Worm (Caenorhabditis elegans) whole organism, young adult: ENCODE data around the gene Y49E10.21.

Experiments
- B0019.2 ChIP-seq: fragments of 200-800 bp; sonication (Bioruptor generic); conservative IDR thresholded peaks from 2 replicates; pipeline ENCODE4 v1.3.6; 2022; ENCODE audit warnings: missing genetic modification reagents, missing genetic modification characterization, missing compliant biosample characterization
- B0336.3 ChIP-seq: fragments of 200-800 bp; sonication (Bioruptor generic); IDR thresholded peaks from 2 replicates; pipeline ENCODE4 v1.3.6; 2022; ENCODE audit warnings: missing genetic modification characterization, missing compliant biosample characterization
- C17E4.6 ChIP-seq: fragments of 200-800 bp; sonication (Bioruptor generic); IDR thresholded peaks from 2 replicates; pipeline ENCODE4 v1.3.6; 2022; ENCODE audit warnings: missing genetic modification reagents, missing genetic modification characterization, missing compliant biosample characterization
- Y56A3A.18 ChIP-seq: fragments of 200-800 bp; sonication (Bioruptor generic); IDR thresholded peaks from 2 replicates; pipeline ENCODE4 v1.3.6; 2022; ENCODE audit warnings: missing genetic modification reagents, missing genetic modification characterization, missing compliant biosample characterization
- Y67H2A.10 ChIP-seq: fragments of 200-800 bp; sonication (Bioruptor generic); conservative IDR thresholded peaks from 2 replicates; pipeline ENCODE4 v1.3.6; 2022; ENCODE audit warnings: missing genetic modification reagents, missing genetic modification characterization, missing compliant biosample characterization
- aptf-3 ChIP-seq: fragments of 200-800 bp; sonication (Bioruptor generic); IDR thresholded peaks from 2 replicates; pipeline ENCODE4 v1.3.6; 2022; ENCODE audit warnings: missing genetic modification characterization, missing compliant biosample characterization
- attf-3 ChIP-seq: fragments of 200-800 bp; sonication (Bioruptor generic); conservative IDR thresholded peaks from 2 replicates; pipeline ENCODE4 v1.3.6; 2022; ENCODE audit warnings: missing genetic modification reagents, missing genetic modification characterization, missing compliant biosample characterization
- bed-2 ChIP-seq: fragments of 200-800 bp; sonication (Bioruptor generic); IDR thresholded peaks from 2 replicates; pipeline ENCODE4 v1.3.6; 2022; ENCODE audit warnings: missing genetic modification reagents, missing genetic modification characterization, missing compliant biosample characterization
- ceh-91 ChIP-seq: fragments of 200-800 bp; sonication (Bioruptor generic); IDR thresholded peaks from 2 replicates; pipeline ENCODE4 v1.3.6; 2022; ENCODE audit warnings: missing genetic modification reagents, missing genetic modification characterization, missing compliant biosample characterization
- die-1 ChIP-seq: sonication (generic microtip); optimal IDR thresholded peaks from 2 replicates; lab custom pipeline; 2016; ENCODE audit warnings: missing genotype, mild to moderate bottlenecking, missing genetic modification characterization, missing compliant biosample characterization
- efl-1 ChIP-seq: fragments of 150-350 bp; optimal IDR thresholded peaks from 2 replicates; lab custom pipeline; 2014; ENCODE audit warnings: missing biosample characterization, missing genetic modification reagents, missing genetic modification characterization
- egrh-3 ChIP-seq: fragments of 200-800 bp; sonication (Bioruptor generic); IDR thresholded peaks from 2 replicates; pipeline ENCODE4 v1.3.6; 2022; ENCODE audit warnings: missing genetic modification reagents, missing genetic modification characterization, missing compliant biosample characterization
- ekl-4 ChIP-seq: fragments of 200-800 bp; sonication (Bioruptor generic); IDR thresholded peaks from 2 replicates; pipeline ENCODE4 v1.3.6; 2022; ENCODE audit warnings: missing genetic modification reagents, missing genetic modification characterization, missing compliant biosample characterization
- fkh-3 ChIP-seq: sonication (generic microtip); optimal IDR thresholded peaks from 2 replicates; lab custom pipeline; 2016; ENCODE audit warnings: mild to moderate bottlenecking, missing genetic modification characterization, missing compliant biosample characterization
- hlh-26 ChIP-seq: fragments of 200-800 bp; sonication (Bioruptor generic); conservative IDR thresholded peaks from 2 replicates; pipeline ENCODE4 v1.3.6; 2022; ENCODE audit warnings: missing genetic modification reagents, missing genetic modification characterization, missing compliant biosample characterization
- lag-1 ChIP-seq: fragments of 200-800 bp; sonication (Bioruptor generic); IDR thresholded peaks from 2 replicates; pipeline ENCODE4 v1.3.6; 2022; ENCODE audit warnings: missing genetic modification reagents, missing genetic modification characterization, missing compliant biosample characterization
- lin-26 ChIP-seq: fragments of 200-800 bp; sonication (Bioruptor generic); IDR thresholded peaks from 2 replicates; pipeline ENCODE4 v1.3.6; 2022; ENCODE audit warnings: missing genetic modification reagents, missing genetic modification characterization, missing compliant biosample characterization
- lin-40 ChIP-seq: sonication (generic microtip); optimal IDR thresholded peaks from 2 replicates; lab custom pipeline; 2016; ENCODE audit warnings: missing genetic modification characterization, mild to moderate bottlenecking, missing compliant biosample characterization, missing genotype, missing genetic modification reagents
- lsy-27 ChIP-seq: sonication (generic microtip); optimal IDR thresholded peaks from 2 replicates; lab custom pipeline; 2017; ENCODE audit warnings: missing genetic modification characterization, mild to moderate bottlenecking, missing compliant biosample characterization, antibody characterized with exemption, missing genotype, borderline replicate concordance; ENCODE audit not compliant: insufficient read depth
- madf-3 ChIP-seq: fragments of 200-800 bp; sonication (Bioruptor generic); IDR thresholded peaks from 2 replicates; pipeline ENCODE4 v1.3.6; 2022; ENCODE audit warnings: missing genetic modification reagents, missing genetic modification characterization, missing compliant biosample characterization
- madf-6 ChIP-seq: fragments of 200-800 bp; sonication (Bioruptor generic); IDR thresholded peaks from 2 replicates; pipeline ENCODE4 v1.3.6; 2022; ENCODE audit warnings: missing genetic modification reagents, missing genetic modification characterization, missing compliant biosample characterization
- mcd-1 ChIP-seq: fragments of 200-800 bp; sonication (Bioruptor generic); IDR thresholded peaks from 2 replicates; pipeline ENCODE4 v1.3.6; 2022; ENCODE audit warnings: missing genetic modification reagents, missing genetic modification characterization, missing compliant biosample characterization
- mes-4 ChIP-seq: sonication (generic microtip); optimal IDR thresholded peaks from 2 replicates; lab custom pipeline; 2016; ENCODE audit warnings: missing genotype, missing genetic modification characterization, missing compliant biosample characterization
- mxl-1 ChIP-seq: sonication (generic microtip); optimal IDR thresholded peaks from 2 replicates; lab custom pipeline; 2016; ENCODE audit warnings: missing genetic modification characterization, missing compliant biosample characterization
- nhr-120 ChIP-seq: fragments of 200-800 bp; sonication (Bioruptor generic); IDR thresholded peaks from 2 replicates; pipeline ENCODE4 v1.3.6; 2022; ENCODE audit warnings: missing genetic modification characterization, missing compliant biosample characterization
- nhr-80 ChIP-seq: sonication (generic microtip); optimal IDR thresholded peaks from 2 replicates; lab custom pipeline; 2016; ENCODE audit warnings: missing genetic modification characterization, missing compliant biosample characterization
- rcor-1 ChIP-seq: fragments of 200-800 bp; sonication (Bioruptor generic); IDR thresholded peaks from 2 replicates; pipeline ENCODE4 v1.3.6; 2022; ENCODE audit warnings: missing genetic modification reagents, missing genetic modification characterization, missing compliant biosample characterization
- rpc-1 ChIP-seq, 2 experiments: fragments of 150-350 bp in 1 of 2; sonication (generic microtip) in 1 of 2; optimal IDR thresholded peaks; 2 replicates each; lab custom pipeline; 2014 to 2018; ENCODE audit warnings: missing biosample characterization in 1 of 2, missing genetic modification characterization in 1 of 2, missing genetic modification reagents in 1 of 2, missing genotype in 1 of 2
- sea-2 ChIP-seq: fragments of 200-800 bp; sonication (Bioruptor generic); IDR thresholded peaks from 2 replicates; pipeline ENCODE4 v1.3.6; 2022; ENCODE audit warnings: missing genetic modification characterization, missing compliant biosample characterization
- snpc-3.4 ChIP-seq: sonication (generic microtip); optimal IDR thresholded peaks from 2 replicates; lab custom pipeline; 2017; ENCODE audit warnings: missing genetic modification characterization, mild to moderate bottlenecking, missing compliant biosample characterization, antibody characterized with exemption, moderate library complexity, missing genotype, missing genetic modification reagents
- zfh-2 ChIP-seq: fragments of 200-800 bp; sonication (Bioruptor generic); conservative IDR thresholded peaks from 2 replicates; pipeline ENCODE4 v1.3.6; 2022; ENCODE audit warnings: missing genetic modification reagents, missing genetic modification characterization, missing compliant biosample characterization

The Y49E10.21 gene

DNA sequence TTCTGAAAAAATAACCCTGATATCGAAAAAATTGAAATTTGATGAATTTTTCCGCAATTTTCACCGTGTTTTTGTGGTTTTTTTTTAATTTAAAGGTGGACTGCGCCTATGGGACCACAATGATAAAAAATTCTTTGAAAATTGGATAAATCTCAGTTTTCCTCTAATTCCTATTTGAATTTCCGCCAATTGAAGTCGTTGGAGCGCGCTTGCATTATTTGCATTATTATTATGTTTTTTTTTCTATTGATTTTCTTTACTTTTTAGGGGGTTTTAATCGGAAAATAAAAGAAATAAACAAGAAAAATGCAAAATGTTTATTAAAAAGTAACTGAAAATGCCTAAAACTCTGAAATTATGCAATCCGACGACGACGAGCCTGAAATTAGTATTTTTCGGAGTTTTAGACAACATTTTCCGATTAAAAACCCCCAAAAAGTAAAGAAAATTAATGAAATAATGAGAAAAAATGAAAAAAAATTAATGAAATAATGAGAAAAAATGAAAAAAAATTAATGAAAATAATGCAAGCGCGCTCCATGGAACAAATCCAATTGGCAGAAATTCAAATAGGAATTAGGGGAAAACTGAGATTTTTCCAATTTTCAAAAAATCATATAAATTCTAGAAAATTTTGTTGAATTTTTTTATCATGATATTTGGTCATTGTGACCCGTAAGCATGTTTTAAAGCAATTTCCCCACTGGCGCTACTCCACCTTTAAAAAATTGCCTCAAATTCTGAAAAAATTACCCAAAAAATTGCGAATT is 1.6 kb upstream of the Y49E10.21 start:
- TF ChIP-seq B0019.2 (GFP tag; lab: Robert Waterston, UW) (no peak), mcd-1 (peak; percentile 49), lag-1 (no peak), Y56A3A.18 (GFP tag; lab: Robert Waterston, UW) (no peak), madf-3 (GFP tag; lab: Robert Waterston, UW) (no peak), lin-26 (no peak), bed-2 (GFP tag; lab: Robert Waterston, UW) (no peak), ekl-4 (GFP tag; lab: Robert Waterston, UW) (peak; percentile 34; the same call in 1 of the 2 replicates), ceh-91 (GFP tag; lab: Robert Waterston, UW) (no peak), lsy-27 (tag; lab: Kevin White, UChicago) (no peak)

ce11 chrIII:12458970-12459369 is 1.6 kb downstream of the Y49E10.21 start:
- TF ChIP-seq rcor-1 (GFP tag; lab: Robert Waterston, UW): no peak
- no peak for TF ChIP-seq lin-40 (tag; lab: Kevin White, UChicago)
- TF ChIP-seq hlh-26 (GFP tag; lab: Robert Waterston, UW): no peak
- no peak for TF ChIP-seq nhr-120 (GFP tag; lab: Robert Waterston, UW)
- no peak for TF ChIP-seq C17E4.6 (GFP tag; lab: Robert Waterston, UW)
- TF ChIP-seq B0336.3 (GFP tag; lab: Robert Waterston, UW): no peak
- TF ChIP-seq snpc-3.4 (tag; lab: Kevin White, UChicago): no peak
- TF ChIP-seq sea-2 (GFP tag; lab: Robert Waterston, UW): no peak
- no peak for TF ChIP-seq aptf-3 (GFP tag; lab: Robert Waterston, UW)
- no peak for TF ChIP-seq rpc-1 (optimal IDR thresholded peaks at IDR 0.05; lab: Kevin White, UChicago)
- no peak for TF ChIP-seq rpc-1 (tag; optimal IDR thresholded peaks at IDR 0.05; lab: Kevin White, UChicago)
- no peak for TF ChIP-seq attf-3 (GFP tag; lab: Robert Waterston, UW)
- TF ChIP-seq fkh-3: no peak
- TF ChIP-seq Y67H2A.10 (GFP tag; lab: Robert Waterston, UW): no peak
- TF ChIP-seq efl-1: no peak
- TF ChIP-seq mxl-1: no peak
- no peak for TF ChIP-seq zfh-2
- TF ChIP-seq lsy-27 (tag; lab: Kevin White, UChicago): no peak
- no peak for TF ChIP-seq madf-6 (GFP tag; lab: Robert Waterston, UW)

DNA sequence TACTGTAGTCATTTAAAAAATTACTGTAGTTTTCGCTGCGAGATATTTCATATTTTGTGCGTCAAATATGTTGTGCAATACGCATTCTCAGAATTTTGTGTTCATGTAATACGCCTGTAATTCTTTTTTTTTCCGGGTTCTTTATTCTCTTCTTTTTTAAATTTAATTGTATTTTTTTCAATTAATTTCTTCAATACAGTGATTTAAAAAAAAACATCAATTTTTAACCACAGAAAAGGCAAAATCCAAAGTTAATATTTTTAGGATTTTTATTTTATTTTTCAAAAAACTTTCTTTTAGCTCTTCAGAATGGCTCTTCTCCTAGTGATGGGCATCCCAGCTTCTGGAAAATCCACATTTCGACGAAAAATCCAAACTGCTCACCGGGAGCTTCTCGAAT is 8.9 kb downstream of the Y49E10.21 start, which contains the start of gene pstk-1:
Gene pstk-1 (plus strand): TSS at position 301 of the 400 bp plus-strand sequence.
- TF ChIP-seq hlh-26 (GFP tag; lab: Robert Waterston, UW) (no peak), mes-4 (no peak)

DNA sequence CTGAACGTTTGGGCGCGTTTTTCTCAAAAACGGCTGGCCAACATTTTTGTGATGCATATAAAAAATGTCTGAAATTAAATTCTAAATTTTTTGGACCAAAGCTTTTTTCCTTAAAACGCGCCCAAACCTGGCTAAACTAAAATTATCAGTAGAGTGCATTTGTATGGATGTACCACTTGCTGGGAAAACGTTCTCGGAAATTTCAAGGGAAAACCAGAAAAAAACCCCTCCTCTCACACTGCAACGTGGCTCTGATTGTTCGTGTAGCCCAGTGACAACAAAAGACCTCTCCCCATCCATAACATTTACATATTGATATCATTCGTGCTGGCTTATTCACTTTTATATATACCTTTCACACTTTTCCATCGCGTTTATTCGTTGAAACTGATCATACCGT is 11.5 kb downstream of the Y49E10.21 start, which contains the start of gene Y49E10.29:
Gene Y49E10.29 (plus strand): TSS at position 301 of the 400 bp plus-strand sequence.
- no peak for TF ChIP-seq die-1 (tag; lab: Kevin White, UChicago)

DNA sequence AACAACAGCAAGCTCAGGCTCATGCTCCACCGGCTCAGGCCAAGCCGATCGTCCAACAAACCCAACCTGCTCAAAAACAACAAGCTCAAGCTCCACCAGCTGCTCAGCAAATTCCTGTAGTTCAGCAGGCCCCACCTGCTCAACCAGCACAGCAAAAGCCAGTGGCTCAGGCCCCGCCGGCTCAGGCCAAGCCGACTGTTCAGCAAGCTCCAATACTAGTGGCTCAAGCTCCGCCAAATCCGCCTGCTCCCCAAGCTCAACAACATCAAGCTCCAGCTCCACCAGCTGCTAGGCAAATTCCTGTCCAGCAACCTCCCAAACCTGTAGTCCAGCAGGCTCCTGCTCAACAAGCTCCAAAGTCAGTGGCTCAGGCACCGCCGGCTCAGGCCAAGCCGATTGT is 12.4 kb downstream of the Y49E10.21 start:
- TF ChIP-seq egrh-3 (GFP tag; lab: Robert Waterston, UW) (peak; percentile 69; the same call in 1 of the 2 replicates), zfh-2 (peak; percentile 71), nhr-80 (tag; lab: Kevin White, UChicago) (no peak)
